Worm (Caenorhabditis elegans) whole organism, early embryonic: ENCODE data around the gene egas-2.
A peak's percentile ranks its signal among the peaks of the same experiment; 100 is the strongest.

ENCODE experiments used
- B0310.2 ChIP-seq: sonication (generic microtip); optimal IDR thresholded peaks from 2 replicates; lab custom pipeline; 2016; ENCODE audit warnings: mild to moderate bottlenecking, missing genetic modification characterization, missing compliant biosample characterization
- F13C5.2 ChIP-seq: sonication (generic microtip); optimal IDR thresholded peaks from 2 replicates; lab custom pipeline; 2017; ENCODE audit warnings: mild to moderate bottlenecking, missing genetic modification characterization, inconsistent platforms, missing compliant biosample characterization
- aly-1 ChIP-seq: sonication (generic microtip); optimal IDR thresholded peaks from 2 replicates; lab custom pipeline; 2016; ENCODE audit warnings: missing genetic modification characterization, missing compliant biosample characterization
- ama-1 ChIP-seq: fragments of 150-350 bp; optimal IDR thresholded peaks from 2 replicates; lab custom pipeline; 2014
- ceh-13 ChIP-seq: fragments of 200-800 bp; sonication (Bioruptor generic); optimal IDR thresholded peaks from 2 replicates; lab custom pipeline; 2018; ENCODE audit warnings: mild to moderate bottlenecking, missing genetic modification characterization, missing compliant biosample characterization
- ceh-36 ChIP-seq: sonication (generic microtip); optimal IDR thresholded peaks from 2 replicates; lab custom pipeline; 2016; ENCODE audit warnings: missing genetic modification characterization, inconsistent platforms, missing compliant biosample characterization
- ets-7 ChIP-seq: sonication (generic microtip); optimal IDR thresholded peaks from 2 replicates; lab custom pipeline; 2016; ENCODE audit warnings: missing genotype, missing genetic modification characterization, missing compliant biosample characterization
- flt-1 ChIP-seq: fragments of 200-800 bp; sonication (Bioruptor generic); IDR thresholded peaks from 2 replicates; pipeline ENCODE4 v1.3.6; 2022; ENCODE audit warnings: missing genetic modification characterization, missing compliant biosample characterization
- hmbx-1 ChIP-seq: sonication (generic microtip); optimal IDR thresholded peaks from 2 replicates; lab custom pipeline; 2016; ENCODE audit warnings: mild to moderate bottlenecking, missing genetic modification characterization, missing compliant biosample characterization
- hmg-4 ChIP-seq: fragments of 200-800 bp; sonication (Bioruptor generic); optimal IDR thresholded peaks from 2 replicates; lab custom pipeline; 2018; ENCODE audit warnings: mild to moderate bottlenecking, missing genetic modification characterization, missing compliant biosample characterization
- hnd-1 ChIP-seq: sonication (generic microtip); optimal IDR thresholded peaks from 2 replicates; lab custom pipeline; 2016; ENCODE audit warnings: missing genetic modification characterization, missing compliant biosample characterization
- pes-1 ChIP-seq: fragments of 200-800 bp; sonication (Bioruptor generic); IDR thresholded peaks from 2 replicates; pipeline ENCODE4 v1.3.6; 2022; ENCODE audit warnings: missing genetic modification reagents, missing genetic modification characterization, missing compliant biosample characterization
- scrt-1 ChIP-seq: fragments of 200-800 bp; sonication (Bioruptor generic); IDR thresholded peaks from 2 replicates; pipeline ENCODE4 v1.3.6; 2022; ENCODE audit warnings: missing genetic modification characterization, missing compliant biosample characterization
- sea-1 ChIP-seq: fragments of 200-800 bp; sonication (Bioruptor generic); conservative IDR thresholded peaks from 2 replicates; pipeline ENCODE4 v1.3.6; 2022; ENCODE audit warnings: missing genetic modification characterization, missing compliant biosample characterization
- tbx-11 ChIP-seq: fragments of 200-800 bp; sonication (Bioruptor generic); IDR thresholded peaks from 2 replicates; pipeline ENCODE4 v1.3.6; 2022; ENCODE audit warnings: missing genetic modification characterization, missing compliant biosample characterization
- tbx-37 ChIP-seq: fragments of 200-800 bp; sonication (Bioruptor generic); conservative IDR thresholded peaks from 2 replicates; pipeline ENCODE4 v1.3.6; 2022; ENCODE audit warnings: missing genetic modification reagents, missing genetic modification characterization, missing compliant biosample characterization
- tra-4 ChIP-seq: sonication (generic microtip); optimal IDR thresholded peaks from 2 replicates; lab custom pipeline; 2017; ENCODE audit warnings: missing genetic modification characterization, missing compliant biosample characterization

The egas-2 gene

DNA sequence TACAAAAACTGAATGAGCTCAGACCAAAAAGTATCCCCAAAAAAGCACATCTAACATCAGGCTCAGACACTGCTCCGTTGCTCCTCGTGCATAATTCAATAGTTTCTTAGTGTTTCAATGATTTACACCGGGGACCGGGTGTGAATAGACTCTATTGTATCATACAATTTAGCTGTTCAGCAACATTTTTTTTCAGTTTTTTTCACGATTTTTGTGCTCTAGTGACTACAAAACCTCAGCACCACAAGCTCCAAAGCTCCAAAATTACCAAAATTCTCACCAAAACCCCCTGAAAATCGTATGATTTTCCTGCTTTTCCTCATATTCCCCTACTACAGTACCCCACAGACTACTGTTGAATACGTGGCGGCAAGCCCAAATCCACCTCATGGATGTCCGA is at the start of gene egas-2:
Gene egas-2, plus strand, starts transcription at position 301 of the 400 bp plus-strand sequence.
- TF ChIP-seq hnd-1 (tag; lab: Kevin White, UChicago): no peak

DNA sequence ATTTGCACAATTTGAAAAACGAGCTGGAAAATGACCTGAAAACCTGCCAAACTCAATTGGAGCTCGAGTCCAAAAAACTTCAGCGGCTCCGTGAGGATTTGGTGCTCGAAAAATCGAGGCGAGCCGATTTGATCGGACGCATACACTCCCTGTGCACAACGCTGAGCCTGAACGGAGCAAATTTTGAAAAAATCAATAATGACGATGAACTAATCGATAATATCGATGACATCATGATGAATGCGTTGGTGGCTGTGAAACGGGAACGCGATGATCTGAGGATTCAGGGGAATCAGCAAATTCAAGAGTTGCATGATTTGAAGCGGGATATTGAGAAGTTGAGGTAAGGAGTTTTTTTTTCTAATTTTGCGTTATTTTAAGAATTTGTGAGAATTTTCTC is 44.6 kb upstream of the egas-2 start:
- TF ChIP-seq tra-4 (tag; lab: Kevin White, UChicago) (no peak), scrt-1 (GFP tag; lab: Robert Waterston, UW) (no peak)

DNA sequence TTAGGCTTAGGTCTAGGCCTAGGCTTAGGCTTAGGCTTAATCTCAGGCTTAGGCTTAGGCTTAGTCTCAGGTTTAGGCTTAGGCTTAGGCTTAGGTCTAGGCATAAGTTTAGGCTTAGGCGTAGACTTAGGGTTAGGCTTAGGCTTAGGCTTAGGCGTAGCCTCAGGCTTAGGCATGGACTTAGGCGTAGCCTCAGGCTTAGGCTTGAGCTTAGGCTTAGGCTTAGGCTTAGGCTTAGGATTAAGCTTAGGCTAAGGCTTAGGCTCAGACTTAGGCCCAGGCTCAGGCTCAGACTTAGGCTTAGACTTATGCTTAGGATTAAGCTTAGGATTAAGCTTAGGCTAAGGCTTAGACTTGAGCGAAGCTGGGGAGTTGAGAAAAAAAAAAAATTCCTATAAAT is 37.0 kb upstream of the egas-2 start:
- TF ChIP-seq tbx-37 (GFP tag; lab: Robert Waterston, UW): no peak
- no peak for TF ChIP-seq hmbx-1 (tag; lab: Kevin White, UChicago)
- peak; percentile 96 for TF ChIP-seq ceh-36 (tag; lab: Kevin White, UChicago)
- TF ChIP-seq B0310.2 (tag; lab: Kevin White, UChicago): no peak
- TF ChIP-seq sea-1: no peak
- no peak for TF ChIP-seq hmg-4 (GFP tag; lab: Kevin White, UChicago)
- no peak for TF ChIP-seq hnd-1 (tag; lab: Kevin White, UChicago)
- no peak for TF ChIP-seq ets-7 (tag; lab: Kevin White, UChicago)

DNA sequence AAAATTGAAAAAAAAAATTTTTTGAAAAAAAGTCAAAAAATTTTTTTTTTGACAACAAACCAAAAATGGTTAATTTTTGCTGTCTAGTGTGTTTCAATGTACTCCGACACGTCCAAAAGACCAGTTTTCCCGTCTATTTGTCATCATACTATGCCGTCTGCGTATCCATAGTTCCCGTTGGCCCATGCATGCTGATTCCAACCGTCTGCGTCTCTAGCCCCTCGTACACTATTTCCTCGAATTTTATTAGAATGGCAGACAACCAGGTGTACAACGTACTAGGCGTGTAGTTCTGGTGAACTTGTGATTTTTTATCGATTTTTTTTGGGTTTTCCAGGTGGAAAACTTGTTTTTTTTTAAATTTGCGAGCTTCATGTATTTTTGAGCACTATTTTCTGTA is 35.6 kb upstream of the egas-2 start:
- TF ChIP-seq F13C5.2 (no peak), ama-1 (lab: Kevin White, UChicago) (no peak), tbx-11 (GFP tag; lab: Robert Waterston, UW) (no peak), hmg-4 (GFP tag; lab: Kevin White, UChicago) (no peak), tra-4 (tag; lab: Kevin White, UChicago) (no peak), tbx-37 (GFP tag; lab: Robert Waterston, UW) (no peak), ceh-36 (tag; lab: Kevin White, UChicago) (no peak), hmbx-1 (tag; lab: Kevin White, UChicago) (no peak), aly-1 (tag; lab: Kevin White, UChicago) (no peak)

DNA sequence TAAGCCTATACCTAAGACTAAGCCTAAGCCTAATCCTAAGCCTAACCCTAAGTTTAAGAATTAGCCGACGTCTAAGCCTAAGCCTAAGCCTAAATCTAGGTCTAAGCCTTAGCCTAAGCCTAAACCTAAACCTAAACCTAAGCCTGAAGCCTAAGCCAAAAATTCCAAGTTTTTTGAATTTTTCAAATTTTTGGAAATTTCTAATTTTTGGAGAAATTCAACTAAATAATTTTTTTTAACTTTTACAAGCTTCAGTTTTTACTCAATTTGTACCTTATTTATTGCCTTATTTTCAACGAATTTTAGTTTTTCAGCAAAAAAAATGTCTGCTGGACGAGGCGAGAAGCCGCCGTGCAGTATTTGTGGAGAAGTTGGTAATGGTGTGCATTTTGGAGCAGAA is 33.9 kb upstream of the egas-2 start, which contains the start of gene nhr-70:
Gene nhr-70, plus strand, starts transcription at position 301 of the 400 bp plus-strand sequence.
- TF ChIP-seq sea-1: no peak
- TF ChIP-seq flt-1 (GFP tag; lab: Robert Waterston, UW): no peak
- TF ChIP-seq hmg-4 (GFP tag; lab: Kevin White, UChicago): no peak

DNA sequence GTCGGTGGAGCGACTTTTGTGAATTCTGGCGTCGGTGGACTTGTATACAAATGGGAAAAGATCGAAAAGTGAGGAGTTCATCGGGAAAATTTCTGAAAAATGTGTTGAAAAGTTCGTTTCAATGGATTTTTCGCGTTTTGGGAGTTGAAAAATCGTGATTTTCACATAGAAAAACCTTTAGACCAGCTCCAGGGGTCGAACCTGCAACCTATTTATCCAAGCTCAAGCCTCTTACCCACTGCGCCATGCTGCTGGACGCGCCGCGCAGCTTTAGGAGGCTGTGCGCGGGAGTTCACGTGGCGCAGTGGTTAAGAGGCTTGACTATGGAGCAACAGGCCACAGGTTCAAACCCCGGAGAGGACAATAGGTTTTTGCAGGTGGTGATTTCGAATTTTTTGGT is 27.7 kb upstream of the egas-2 start, which contains the start of gene Y69H2.1:
Gene Y69H2.1, minus strand, starts transcription at position 101 of the 400 bp plus-strand sequence.
- TF ChIP-seq scrt-1 (GFP tag; lab: Robert Waterston, UW) (no peak), sea-1 (no peak), B0310.2 (tag; lab: Kevin White, UChicago) (no peak), tra-4 (tag; lab: Kevin White, UChicago) (no peak), ama-1 (lab: Kevin White, UChicago) (no peak), ets-7 (tag; lab: Kevin White, UChicago) (no peak), ceh-36 (tag; lab: Kevin White, UChicago) (no peak)

DNA sequence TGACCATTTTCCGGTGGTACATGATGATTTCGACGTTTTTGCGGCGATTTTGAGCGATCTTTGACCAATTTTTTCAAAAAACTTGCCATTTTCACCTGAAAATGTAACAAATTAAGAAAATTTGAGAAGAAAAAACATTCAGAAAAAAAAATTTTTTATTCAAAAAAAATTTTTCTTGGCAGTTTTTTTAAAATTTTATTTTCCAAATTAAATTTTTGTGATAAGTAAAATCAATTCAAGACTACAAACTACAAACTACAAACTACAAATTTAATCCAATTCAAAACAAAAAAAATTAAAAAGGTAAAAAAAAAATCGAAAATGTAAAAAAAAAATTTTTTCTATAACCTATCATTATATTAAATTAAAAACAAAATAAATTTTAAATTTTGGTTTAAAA is 23.4 kb upstream of the egas-2 start, which contains the start of gene Y69H2.15:
Gene Y69H2.15, minus strand, starts transcription at position 101 of the 400 bp plus-strand sequence.
- TF ChIP-seq tra-4 (tag; lab: Kevin White, UChicago): no peak

DNA sequence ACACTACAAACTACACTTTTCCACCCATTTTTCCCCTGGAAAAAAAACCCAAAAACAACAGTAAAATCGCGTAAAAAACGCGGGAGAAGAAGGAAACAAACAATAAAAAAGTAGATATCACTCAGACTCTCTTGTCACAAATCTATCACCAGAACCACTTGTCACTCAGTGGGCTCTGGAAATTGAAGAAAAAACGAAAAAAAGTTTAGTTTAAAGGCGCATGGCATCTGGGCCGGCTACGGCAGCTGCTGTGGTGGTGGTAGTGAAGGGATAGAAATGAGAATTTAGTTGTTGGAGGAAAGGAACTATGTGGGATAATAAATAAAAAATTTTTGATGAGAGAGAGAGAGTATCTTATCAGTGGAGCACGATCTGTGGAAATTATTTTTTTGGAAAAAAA is 22.7 kb upstream of the egas-2 start:
- no peak for TF ChIP-seq tbx-11 (GFP tag; lab: Robert Waterston, UW)
- TF ChIP-seq pes-1: no peak
- TF ChIP-seq ceh-36 (tag; lab: Kevin White, UChicago): no peak
- TF ChIP-seq ceh-13: no peak
- no peak for TF ChIP-seq hnd-1 (tag; lab: Kevin White, UChicago)
- TF ChIP-seq B0310.2 (tag; lab: Kevin White, UChicago): no peak

DNA sequence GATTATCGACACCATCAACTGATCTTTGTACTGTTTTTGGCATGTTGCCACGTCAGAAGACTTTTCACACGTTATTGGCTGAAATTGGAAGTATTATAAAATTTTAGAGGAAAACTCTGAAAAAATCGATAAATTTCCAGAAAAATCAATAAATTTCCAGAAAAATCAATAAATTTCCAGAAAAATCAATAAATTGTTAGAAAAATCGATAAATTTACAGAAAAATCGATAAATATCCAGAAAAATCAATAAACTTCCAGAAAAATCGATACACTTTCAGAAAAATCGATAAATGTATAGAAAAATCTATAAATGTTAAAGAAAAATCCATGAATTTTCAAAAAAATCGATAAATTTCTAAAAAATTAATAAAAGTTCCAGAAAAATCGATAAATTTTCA is 21.2 kb upstream of the egas-2 start:
- TF ChIP-seq hmg-4 (GFP tag; lab: Kevin White, UChicago) (no peak), tbx-37 (GFP tag; lab: Robert Waterston, UW) (no peak), ceh-13 (no peak), ama-1 (lab: Kevin White, UChicago) (no peak), ceh-36 (tag; lab: Kevin White, UChicago) (no peak), hnd-1 (tag; lab: Kevin White, UChicago) (no peak), tra-4 (tag; lab: Kevin White, UChicago) (no peak), scrt-1 (GFP tag; lab: Robert Waterston, UW) (no peak), ets-7 (tag; lab: Kevin White, UChicago) (no peak), hmbx-1 (tag; lab: Kevin White, UChicago) (no peak)
